Worm (Caenorhabditis elegans) whole organism, L1 larva: ENCODE measurements around the gene F10E9.7.

Source experiments
- C16A3.4 ChIP-seq: fragments of 150-350 bp; optimal IDR thresholded peaks from 2 replicates; lab custom pipeline; 2014; ENCODE audit warnings: missing biosample characterization, missing genetic modification characterization
- aha-1 ChIP-seq: fragments of 150-350 bp; optimal IDR thresholded peaks from 2 replicates; lab custom pipeline; 2014; ENCODE audit warnings: missing biosample characterization, missing genetic modification characterization
- alr-1 ChIP-seq: fragments of 200-800 bp; sonication (Bioruptor generic); optimal IDR thresholded peaks from 2 replicates; lab custom pipeline; 2018; ENCODE audit warnings: borderline replicate concordance, mild to moderate bottlenecking, missing genetic modification characterization, missing compliant biosample characterization
- blmp-1 ChIP-seq: fragments of 150-350 bp; optimal IDR thresholded peaks from 2 replicates; lab custom pipeline; 2014; ENCODE audit warnings: missing biosample characterization, missing genetic modification characterization
- ceh-8 ChIP-seq: fragments of 200-800 bp; sonication (Bioruptor generic); optimal IDR thresholded peaks from 2 replicates; lab custom pipeline; 2018; ENCODE audit warnings: mild to moderate bottlenecking, missing genetic modification characterization, moderate library complexity, missing compliant biosample characterization
- ces-1 ChIP-seq: fragments of 150-350 bp; optimal IDR thresholded peaks from 2 replicates; lab custom pipeline; 2014; ENCODE audit warnings: missing biosample characterization, missing genetic modification reagents, missing genetic modification characterization
- dpl-1 ChIP-seq, 3 experiments: fragments of 150-350 bp in 2 of 3; sonication (generic microtip) in 1 of 3; optimal IDR thresholded peaks; 2 replicates each; lab custom pipeline; 2014 to 2017; ENCODE audit warnings: missing biosample characterization in 3 of 3, missing genetic modification characterization in 3 of 3, missing genetic modification reagents in 3 of 3
- efl-1 ChIP-seq, 4 experiments: fragments of 150-350 bp; optimal IDR thresholded peaks in 3 of 4; peaks in 1 of 4; 1 replicate in 1 of 4; 2 replicates in 3 of 4; lab custom pipeline; 2014; ENCODE audit warnings: missing biosample characterization in 2 of 4, missing genetic modification characterization in 2 of 4, missing genetic modification reagents in 2 of 4
- efl-3 ChIP-seq: fragments of 200-800 bp; sonication (Bioruptor generic); optimal IDR thresholded peaks from 2 replicates; lab custom pipeline; 2018; ENCODE audit warnings: mild to moderate bottlenecking, missing genetic modification characterization, missing compliant biosample characterization
- elt-2 ChIP-seq: sonication (generic microtip); optimal IDR thresholded peaks from 2 replicates; lab custom pipeline; 2016; ENCODE audit warnings: missing genetic modification characterization, mild to moderate bottlenecking, inconsistent platforms, missing compliant biosample characterization, missing genetic modification reagents
- elt-3 ChIP-seq, 6 experiments: fragments of 150-350 bp in 1 of 6; sonication (generic microtip); optimal IDR thresholded peaks; 2 replicates each; lab custom pipeline; 2017 to 2018; ENCODE audit warnings: missing biosample characterization in 6 of 6, missing genetic modification characterization in 6 of 6, inconsistent platforms in 1 of 6
- fkh-8 ChIP-seq: sonication (generic microtip); optimal IDR thresholded peaks from 2 replicates; lab custom pipeline; 2016; ENCODE audit warnings: mild to moderate bottlenecking, missing genetic modification characterization, missing compliant biosample characterization
- fos-1 ChIP-seq: fragments of 150-350 bp; optimal IDR thresholded peaks from 2 replicates; lab custom pipeline; 2014; ENCODE audit warnings: missing biosample characterization, missing genetic modification characterization
- grh-1 ChIP-seq: fragments of 200-800 bp; sonication (Bioruptor generic); IDR thresholded peaks from 2 replicates; pipeline ENCODE4 v1.3.6; 2022; ENCODE audit warnings: missing genetic modification reagents, missing genetic modification characterization, missing compliant biosample characterization
- hlh-4 ChIP-seq: sonication (generic microtip); optimal IDR thresholded peaks from 2 replicates; lab custom pipeline; 2016; ENCODE audit warnings: mild to moderate bottlenecking, missing genetic modification characterization, missing compliant biosample characterization
- irx-1 ChIP-seq: sonication (generic microtip); optimal IDR thresholded peaks from 2 replicates; lab custom pipeline; 2016; ENCODE audit warnings: missing genetic modification characterization, missing compliant biosample characterization
- jun-1 ChIP-seq: fragments of 150-350 bp; optimal IDR thresholded peaks from 2 replicates; lab custom pipeline; 2014; ENCODE audit warnings: missing biosample characterization, missing genetic modification reagents, missing genetic modification characterization
- lin-13 ChIP-seq: fragments of 150-350 bp; optimal IDR thresholded peaks from 2 replicates; lab custom pipeline; 2014; ENCODE audit warnings: missing biosample characterization, missing genetic modification reagents, missing genetic modification characterization
- lin-35 ChIP-seq, 2 experiments: fragments of 150-350 bp; optimal IDR thresholded peaks; 2 replicates each; lab custom pipeline; 2014; ENCODE audit warnings: missing biosample characterization in 2 of 2, missing genetic modification characterization in 2 of 2, missing genetic modification reagents in 2 of 2
- lin-39 ChIP-seq: fragments of 150-350 bp; optimal IDR thresholded peaks from 2 replicates; lab custom pipeline; 2014; ENCODE audit warnings: missing biosample characterization, missing genetic modification reagents, missing genetic modification characterization
- lsy-2 ChIP-seq, 2 experiments: fragments of 150-350 bp; optimal IDR thresholded peaks; 2 replicates each; lab custom pipeline; 2014; ENCODE audit warnings: missing biosample characterization in 2 of 2, missing genetic modification characterization in 2 of 2
- mef-2 ChIP-seq: fragments of 150-350 bp; optimal IDR thresholded peaks from 2 replicates; lab custom pipeline; 2014; ENCODE audit warnings: missing biosample characterization, missing genetic modification characterization
- nhr-12 ChIP-seq: sonication (generic microtip); optimal IDR thresholded peaks from 2 replicates; lab custom pipeline; 2017; ENCODE audit warnings: missing biosample characterization, missing genetic modification characterization
- nhr-71 ChIP-seq: sonication (generic microtip); optimal IDR thresholded peaks from 2 replicates; lab custom pipeline; 2016; ENCODE audit warnings: mild to moderate bottlenecking, missing genetic modification characterization, moderate library complexity, missing compliant biosample characterization
- nhr-76 ChIP-seq: sonication (generic microtip); optimal IDR thresholded peaks from 2 replicates; lab custom pipeline; 2017; ENCODE audit warnings: missing biosample characterization, missing genetic modification characterization
- nhr-77 ChIP-seq: fragments of 150-350 bp; optimal IDR thresholded peaks from 2 replicates; lab custom pipeline; 2014; ENCODE audit warnings: missing biosample characterization, missing genetic modification characterization
- nhr-85 ChIP-seq: sonication (generic microtip); peaks from one replicate; lab custom pipeline; 2016; ENCODE audit warnings: missing genetic modification characterization, inconsistent platforms, missing compliant biosample characterization
- nhr-90 ChIP-seq: sonication (generic microtip); optimal IDR thresholded peaks from 2 replicates; lab custom pipeline; 2016; ENCODE audit warnings: mild to moderate bottlenecking, missing genetic modification characterization, missing compliant biosample characterization; ENCODE audit not compliant: poor library complexity
- pag-3 ChIP-seq: sonication (generic microtip); optimal IDR thresholded peaks from 2 replicates; lab custom pipeline; 2017; ENCODE audit warnings: missing genetic modification characterization, mild to moderate bottlenecking, missing compliant biosample characterization, antibody characterized with exemption, borderline replicate concordance; ENCODE audit not compliant: insufficient read depth
- pqm-1 ChIP-seq: sonication (generic microtip); optimal IDR thresholded peaks from 3 replicates; lab custom pipeline; 2017; ENCODE audit warnings: missing biosample characterization, missing genetic modification characterization
- rnt-1 ChIP-seq: sonication (generic microtip); optimal IDR thresholded peaks from 2 replicates; lab custom pipeline; 2016; ENCODE audit warnings: mild to moderate bottlenecking, missing genetic modification characterization, moderate library complexity, missing compliant biosample characterization
- skn-1 ChIP-seq: fragments of 150-350 bp; optimal IDR thresholded peaks from 2 replicates; lab custom pipeline; 2014; ENCODE audit warnings: missing biosample characterization, missing genetic modification characterization
- snpc-4 ChIP-seq: fragments of 150-350 bp; optimal IDR thresholded peaks from 2 replicates; lab custom pipeline; 2014; ENCODE audit warnings: missing biosample characterization, missing genetic modification characterization
- snu-23 ChIP-seq: sonication (generic microtip); optimal IDR thresholded peaks from 2 replicates; lab custom pipeline; 2016; ENCODE audit warnings: missing genetic modification characterization, missing compliant biosample characterization
- sptf-1 ChIP-seq: fragments of 150-350 bp; optimal IDR thresholded peaks from 2 replicates; lab custom pipeline; 2014; ENCODE audit warnings: missing biosample characterization, missing genetic modification characterization
- swsn-7 ChIP-seq: sonication (generic microtip); optimal IDR thresholded peaks from 2 replicates; lab custom pipeline; 2016; ENCODE audit warnings: missing genetic modification characterization, missing compliant biosample characterization
- tbx-2 ChIP-seq: sonication (generic microtip); optimal IDR thresholded peaks from 2 replicates; lab custom pipeline; 2016; ENCODE audit warnings: missing genetic modification characterization, missing compliant biosample characterization
- unc-130 ChIP-seq: fragments of 150-350 bp; optimal IDR thresholded peaks from 2 replicates; lab custom pipeline; 2017; ENCODE audit warnings: missing biosample characterization, missing genetic modification characterization, inconsistent platforms
- unc-98 ChIP-seq: fragments of 200-800 bp; sonication (Bioruptor generic); IDR thresholded peaks from 2 replicates; pipeline ENCODE4 v1.3.6; 2022; ENCODE audit warnings: missing genetic modification characterization, missing compliant biosample characterization
- xbp-1 ChIP-seq: sonication (generic microtip); optimal IDR thresholded peaks from 2 replicates; lab custom pipeline; 2016; ENCODE audit warnings: missing genetic modification characterization, missing compliant biosample characterization
- zip-4 ChIP-seq: fragments of 200-800 bp; sonication (Bioruptor generic); optimal IDR thresholded peaks from 2 replicates; lab custom pipeline; 2018; ENCODE audit warnings: mild to moderate bottlenecking, missing genetic modification characterization, moderate library complexity, missing compliant biosample characterization
- ztf-4 ChIP-seq: fragments of 150-350 bp; optimal IDR thresholded peaks from 2 replicates; lab custom pipeline; 2014; ENCODE audit warnings: missing biosample characterization, missing genetic modification characterization

The F10E9.7 gene

DNA sequence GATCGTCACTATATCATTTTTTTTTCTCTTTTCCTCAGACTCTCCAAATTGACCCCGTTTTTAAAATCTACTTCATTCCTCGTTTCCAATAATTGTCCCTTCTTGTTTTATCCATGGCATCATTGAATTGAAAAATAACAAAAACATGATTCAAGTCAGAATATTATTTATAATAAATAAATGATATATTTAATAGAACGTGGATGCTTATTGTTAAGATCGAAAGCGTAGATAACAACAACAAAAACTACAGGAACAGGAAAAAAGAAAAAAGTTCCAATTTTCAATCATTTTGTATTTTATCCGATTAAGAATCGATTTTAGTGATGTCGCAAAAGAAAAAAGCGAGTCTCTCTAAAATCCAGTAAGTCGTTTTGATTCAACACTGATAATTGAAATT is 5.2 kb upstream of the F10E9.7 start, which contains the start of gene F10E9.2:
TSS of gene F10E9.2 (plus strand) at position 301 of the 400 bp plus-strand sequence.
- TF ChIP-seq snpc-4 (tag; lab: Kevin White, UChicago) (no peak), lin-39 (tag; lab: Kevin White, UChicago) (no peak), xbp-1 (tag; lab: Kevin White, UChicago) (no peak), elt-3 (tag; optimal IDR thresholded peaks at IDR 0.05; lab: Kevin White, UChicago) (no peak)

DNA sequence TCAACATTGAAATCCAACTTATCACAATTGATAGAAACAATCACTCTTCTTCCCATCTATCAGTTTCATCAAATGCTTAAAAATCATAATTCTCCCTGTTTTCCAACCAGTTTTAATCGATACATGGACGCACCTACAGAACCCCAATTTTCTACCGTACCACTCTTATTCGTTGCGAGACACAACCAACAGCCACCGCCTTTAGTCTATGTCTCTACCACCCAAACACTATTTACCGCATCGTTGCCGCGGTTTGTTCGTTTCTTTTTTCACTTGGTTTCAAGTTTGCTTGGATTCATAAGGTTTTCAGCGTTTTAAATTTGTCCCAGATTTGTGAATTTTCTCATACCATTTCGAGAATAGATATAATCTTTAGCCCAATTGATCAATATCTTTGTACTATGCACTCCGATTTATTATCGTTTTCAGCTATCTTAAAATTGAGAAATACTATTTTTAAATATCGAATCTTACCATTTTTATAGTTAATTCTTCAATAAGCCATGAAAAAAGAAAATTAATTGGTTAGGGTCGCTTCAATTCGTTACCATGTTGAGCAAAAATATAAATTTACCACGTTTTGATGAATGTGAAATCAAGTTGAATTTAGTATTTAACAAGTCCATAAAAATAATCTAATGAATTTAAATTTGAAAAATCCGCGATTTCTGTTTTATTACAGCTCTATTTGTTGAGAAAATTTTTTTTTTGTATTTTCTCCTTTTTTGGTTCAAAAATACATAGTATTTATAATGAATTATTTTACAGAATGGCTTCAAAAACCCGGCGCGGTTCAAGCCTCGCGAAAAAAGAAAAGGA is 3.2 kb upstream of the F10E9.7 start, which contains the start of gene F10E9.3:
TSS of gene F10E9.3 (plus strand) at position 769 of the 819 bp plus-strand sequence.
- TF ChIP-seq elt-3 (tag; optimal IDR thresholded peaks at IDR 0.05; lab: Kevin White, UChicago) (no peak), lin-35 (GFP tag; optimal IDR thresholded peaks at IDR 0.05; lab: Kevin White, UChicago) (peak; percentile 3 to 72), lin-13 (GFP tag; lab: Kevin White, UChicago) (no peak), unc-130 (tag; lab: Kevin White, UChicago) (no peak), xbp-1 (tag; lab: Kevin White, UChicago) (no peak), pag-3 (tag; lab: Kevin White, UChicago) (no peak), C16A3.4 (tag; lab: Kevin White, UChicago) (peak; percentile 3), sptf-1 (tag; lab: Kevin White, UChicago) (no peak), nhr-71 (tag; lab: Kevin White, UChicago) (no peak), nhr-77 (tag; lab: Kevin White, UChicago) (no peak), mef-2 (tag; lab: Kevin White, UChicago) (no peak), grh-1 (GFP tag; lab: Robert Waterston, UW) (no peak), aha-1 (no peak), snu-23 (GFP tag; lab: Kevin White, UChicago) (peak; percentile 23), irx-1 (tag; lab: Kevin White, UChicago) (no peak), nhr-12 (no peak), jun-1 (no peak), lsy-2 (tag; optimal IDR thresholded peaks at IDR 0.05; lab: Kevin White, UChicago) (peak; percentile 80 to 97), nhr-85 (peak; percentile 78), blmp-1 (tag; lab: Kevin White, UChicago) (peak; percentile 50), dpl-1 (GFP tag; optimal IDR thresholded peaks at IDR 0.05; lab: Kevin White, UChicago) (peak in 2 of 3 experiments; percentile 36 to 55), ztf-4 (tag; lab: Kevin White, UChicago) (no peak), efl-1 (optimal IDR thresholded peaks at IDR 0.05; lab: Kevin White, UChicago) (peak; percentile 42 to 58), efl-1 (GFP tag; optimal IDR thresholded peaks at IDR 0.05 in 1 of 2; lab: Kevin White, UChicago) (peak; percentile 16 to 86), skn-1 (tag; lab: Kevin White, UChicago) (peak; percentile 21), swsn-7 (tag; lab: Kevin White, UChicago) (no peak), fos-1 (tag; lab: Kevin White, UChicago) (no peak), efl-3 (GFP tag; lab: Kevin White, UChicago) (no peak), elt-2 (tag; lab: Kevin White, UChicago) (no peak), rnt-1 (tag; lab: Kevin White, UChicago) (peak; percentile 27), ces-1 (GFP tag; lab: Kevin White, UChicago) (no peak), nhr-90 (tag; lab: Kevin White, UChicago) (no peak)

ce11 chrIII:8308238-8308637 is 997 bp upstream of the F10E9.7 start, which contains the start of gene F10E9.4:
Gene F10E9.4 (plus strand): TSS chrIII:8308538.
- TF ChIP-seq zip-4 (GFP tag; lab: Kevin White, UChicago), result no peak
- no peak for TF ChIP-seq unc-98 (GFP tag; lab: Robert Waterston, UW)
- no peak for TF ChIP-seq rnt-1 (tag; lab: Kevin White, UChicago)
- no peak for TF ChIP-seq nhr-85
- TF ChIP-seq tbx-2 (tag; lab: Kevin White, UChicago), result no peak
- no peak for TF ChIP-seq irx-1 (tag; lab: Kevin White, UChicago)
- no peak for TF ChIP-seq pqm-1 (tag; lab: Kevin White, UChicago)
- TF ChIP-seq aha-1, result no peak
- no peak for TF ChIP-seq ceh-8 (GFP tag; lab: Kevin White, UChicago)
- TF ChIP-seq alr-1, result no peak
- TF ChIP-seq hlh-4 (tag; lab: Kevin White, UChicago), result no peak
- no peak for TF ChIP-seq skn-1 (tag; lab: Kevin White, UChicago)
- no peak for TF ChIP-seq nhr-76 (tag; lab: Kevin White, UChicago)
- TF ChIP-seq efl-3 (GFP tag; lab: Kevin White, UChicago), result no peak
- no peak for TF ChIP-seq fkh-8 (tag; lab: Kevin White, UChicago)
